Worm (Caenorhabditis elegans) whole organism, mixed stage, embryonic: ENCODE measurements around the gene ceh-27.

Experiments
- ces-1 ChIP-seq: fragments of 150-350 bp; optimal IDR thresholded peaks from 2 replicates; lab custom pipeline; 2014; ENCODE audit warnings: missing biosample characterization, missing genetic modification reagents, missing genetic modification characterization
- lin-32 ChIP-seq: fragments of 200-800 bp; sonication (Bioruptor generic); optimal IDR thresholded peaks from 2 replicates; lab custom pipeline; 2018; ENCODE audit warnings: mild to moderate bottlenecking, missing genetic modification characterization, missing compliant biosample characterization
- nhr-28 ChIP-seq: fragments of 150-350 bp; optimal IDR thresholded peaks from 2 replicates; lab custom pipeline; 2014; ENCODE audit warnings: missing biosample characterization, missing genetic modification characterization
- ztf-11 ChIP-seq: fragments of 150-350 bp; optimal IDR thresholded peaks from 2 replicates; lab custom pipeline; 2014; ENCODE audit warnings: missing biosample characterization, missing genetic modification characterization

ce11 chrV:11649254-11649653 lies 15.6 kb downstream of the ceh-27 start:
- TF ChIP-seq lin-32 (no peak), ces-1 (GFP tag; lab: Kevin White, UChicago) (no peak), ztf-11 (no peak), nhr-28 (tag; lab: Kevin White, UChicago) (no peak)
